Fruit fly (Drosophila melanogaster): ENCODE results near the gene Pi4KIIIalpha.
A peak's percentile ranks its signal among the peaks of the same experiment; 100 is the strongest.

Gene Pi4KIIIalpha

DNA sequence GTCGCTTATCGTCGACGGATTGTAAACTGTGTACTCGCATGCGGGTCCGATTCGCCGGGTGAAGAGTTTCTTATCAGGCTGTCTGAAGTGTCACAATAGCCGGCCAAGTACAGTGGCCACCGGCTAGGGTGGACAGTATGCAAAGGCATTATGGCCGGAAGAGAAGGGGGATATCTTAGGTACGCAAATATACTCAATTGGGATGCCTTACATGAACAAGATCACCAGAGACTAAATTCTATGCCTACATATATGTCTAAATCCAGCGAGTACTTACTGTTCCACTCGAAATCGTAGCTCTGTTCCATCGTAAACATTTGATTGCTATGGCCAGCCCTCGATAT lies 30.9 kb upstream of the Pi4KIIIalpha start:
- peak; percentile 57 for TF ChIP-seq CG1620 (GFP tag; optimal IDR thresholded peaks at IDR 0.05)
- TF ChIP-seq Crg-1 (GFP tag; optimal IDR thresholded peaks at IDR 0.05), result peak; percentile 89
- TF ChIP-seq Mnt (GFP tag; optimal IDR thresholded peaks at IDR 0.05), result peak; percentile 70
- TF ChIP-seq kay (GFP tag; ENCODE audit: borderline replicate concordance), result no peak
- peak; percentile 92 for TF ChIP-seq Hr96 (GFP tag; optimal IDR thresholded peaks at IDR 0.05)
- peak; percentile 81 for TF ChIP-seq pad (GFP tag; optimal IDR thresholded peaks at IDR 0.05)
- TF ChIP-seq ovo (GFP tag; optimal IDR thresholded peaks at IDR 0.05), result no peak
- TF ChIP-seq CG33017 (tag; optimal IDR thresholded peaks at IDR 0.05), result peak; percentile 91
- TF ChIP-seq bab1 (GFP tag; optimal IDR thresholded peaks at IDR 0.05), result peak; percentile 66
- no peak for TF ChIP-seq CG5204 (GFP tag; optimal IDR thresholded peaks at IDR 0.05)
- TF ChIP-seq cnc (optimal IDR thresholded peaks at IDR 0.05), result no peak
- peak; percentile 84 for TF ChIP-seq CG7045 (GFP tag; optimal IDR thresholded peaks at IDR 0.05)
- TF ChIP-seq CG7101 (tag; optimal IDR thresholded peaks at IDR 0.05), result peak; percentile 93
- no peak for TF ChIP-seq toe (GFP tag; optimal IDR thresholded peaks at IDR 0.05)
- TF ChIP-seq cic (GFP tag; optimal IDR thresholded peaks at IDR 0.05), result peak; percentile 43
- TF ChIP-seq CG14711 (tag; optimal IDR thresholded peaks at IDR 0.05), result peak; percentile 90
- peak; percentile 88 for TF ChIP-seq CG11617 (GFP tag; optimal IDR thresholded peaks at IDR 0.05)
- peak; percentile 89 for TF ChIP-seq CG12768 (GFP tag; optimal IDR thresholded peaks at IDR 0.05)
- peak; percentile 57 for TF ChIP-seq tj (GFP tag; optimal IDR thresholded peaks at IDR 0.05)
- peak; percentile 74 for TF ChIP-seq Clk (GFP tag; optimal IDR thresholded peaks at IDR 0.05)

DNA sequence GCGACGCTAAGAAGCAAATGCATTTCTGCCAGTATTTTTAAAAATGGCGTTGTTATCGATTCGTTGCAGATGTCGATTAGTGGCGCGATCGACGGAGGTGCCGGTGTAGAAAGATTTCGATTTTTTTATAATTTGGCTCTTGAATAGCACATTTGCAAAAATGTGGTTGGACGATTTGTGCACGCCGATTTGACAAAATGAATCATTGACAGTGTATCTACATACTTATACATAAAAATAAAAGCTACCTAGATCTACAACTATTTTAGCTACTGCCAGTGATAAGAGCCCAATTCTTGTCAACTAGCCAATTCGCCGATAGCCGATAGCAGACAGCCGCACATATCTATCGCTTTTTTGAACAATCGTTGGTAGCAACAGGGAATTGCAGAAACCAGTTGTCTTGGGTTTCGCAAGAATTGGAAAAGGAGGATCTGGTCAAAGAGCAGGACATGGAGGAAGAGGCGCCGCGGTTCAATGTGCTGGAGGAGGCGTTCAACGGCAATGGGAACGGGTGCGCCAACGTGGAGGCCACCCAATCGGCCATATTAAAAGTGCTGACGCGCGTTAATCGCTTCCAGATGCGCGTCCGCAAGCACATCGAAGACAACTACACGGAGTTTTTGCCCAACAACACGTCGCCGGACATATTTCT lies 20.6 kb upstream of the Pi4KIIIalpha start, which contains the start of the genes Klp3A and Zw10:
Gene Klp3A, minus strand, starts transcription at position 202 of the 655 bp plus-strand sequence.
Gene Zw10, plus strand, starts transcription at position 347 of the 655 bp plus-strand sequence.
- TF ChIP-seq tj (GFP tag; optimal IDR thresholded peaks at IDR 0.05), result peak; percentile 93
- peak; percentile 36 for TF ChIP-seq Mnt (GFP tag; optimal IDR thresholded peaks at IDR 0.05)
- TF ChIP-seq toe (GFP tag; optimal IDR thresholded peaks at IDR 0.05), result no peak
- TF ChIP-seq bab1 (GFP tag; optimal IDR thresholded peaks at IDR 0.05), result peak; percentile 71
- peak; percentile 12 for TF ChIP-seq CG1620 (GFP tag; optimal IDR thresholded peaks at IDR 0.05)
- TF ChIP-seq CG7101 (tag; optimal IDR thresholded peaks at IDR 0.05), result peak; percentile 31
- TF ChIP-seq CG14711 (tag; optimal IDR thresholded peaks at IDR 0.05), result peak; percentile 16
- TF ChIP-seq CG33017 (tag; optimal IDR thresholded peaks at IDR 0.05), result no peak

DNA sequence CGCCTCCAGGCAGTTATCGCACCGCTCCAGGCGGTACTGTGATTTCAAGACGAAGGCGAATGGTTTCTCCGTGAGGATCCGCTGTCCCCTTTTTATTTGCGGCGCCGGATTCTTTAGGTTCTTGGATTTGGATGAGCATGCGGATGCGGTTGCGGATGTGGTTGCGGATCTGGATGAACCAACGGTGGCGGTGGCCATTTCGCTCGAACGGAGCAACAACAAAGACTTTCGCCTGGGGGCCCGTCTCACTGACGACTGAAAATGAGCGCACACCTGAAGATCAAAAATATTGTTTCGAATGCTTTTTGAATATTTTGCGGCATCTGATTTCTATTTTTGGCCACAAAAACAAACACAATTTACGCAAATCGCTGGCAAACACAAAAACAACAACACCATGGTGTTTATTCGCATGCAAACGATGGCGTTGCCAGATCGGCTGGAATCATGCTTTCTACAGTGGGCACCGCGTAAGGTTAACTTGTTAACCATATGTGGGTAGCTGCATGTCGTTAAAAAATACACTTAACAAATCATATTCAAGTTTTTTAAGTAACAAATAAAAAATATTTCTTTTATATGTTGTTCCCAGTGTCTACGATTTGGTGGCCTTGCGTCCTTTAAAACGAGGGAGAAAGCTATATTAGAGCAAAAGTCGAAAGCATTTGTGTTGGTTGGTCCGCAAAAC lies 16.0 kb upstream of the Pi4KIIIalpha start, which contains the start of gene Smyd3:
Gene Smyd3, minus strand, starts transcription at position 407 of the 688 bp plus-strand sequence.
- TF ChIP-seq Hr96 (GFP tag; optimal IDR thresholded peaks at IDR 0.05) (no peak), Crg-1 (GFP tag; optimal IDR thresholded peaks at IDR 0.05) (peak; percentile 57), pad (GFP tag; optimal IDR thresholded peaks at IDR 0.05) (peak; percentile 50), toe (GFP tag; optimal IDR thresholded peaks at IDR 0.05) (peak; percentile 61), CG14711 (tag; optimal IDR thresholded peaks at IDR 0.05) (peak; percentile 62), Mnt (GFP tag; optimal IDR thresholded peaks at IDR 0.05) (peak; percentile 83), CG7101 (tag; optimal IDR thresholded peaks at IDR 0.05) (peak; percentile 61), cnc (optimal IDR thresholded peaks at IDR 0.05) (no peak), bab1 (GFP tag; optimal IDR thresholded peaks at IDR 0.05) (peak; percentile 81), cic (GFP tag; optimal IDR thresholded peaks at IDR 0.05) (peak; percentile 44), CG5204 (GFP tag; optimal IDR thresholded peaks at IDR 0.05) (no peak), CG11617 (GFP tag; optimal IDR thresholded peaks at IDR 0.05) (peak; percentile 74), CG7045 (GFP tag; optimal IDR thresholded peaks at IDR 0.05) (peak; percentile 46), kay (GFP tag; ENCODE audit: borderline replicate concordance) (no peak), CG12768 (GFP tag; optimal IDR thresholded peaks at IDR 0.05) (peak; percentile 68), ovo (GFP tag; optimal IDR thresholded peaks at IDR 0.05) (no peak), Clk (GFP tag; optimal IDR thresholded peaks at IDR 0.05) (peak; percentile 30), CG33017 (tag; optimal IDR thresholded peaks at IDR 0.05) (peak; percentile 77), CG1620 (GFP tag; optimal IDR thresholded peaks at IDR 0.05) (peak; percentile 52), tj (GFP tag; optimal IDR thresholded peaks at IDR 0.05) (peak; percentile 40)

DNA sequence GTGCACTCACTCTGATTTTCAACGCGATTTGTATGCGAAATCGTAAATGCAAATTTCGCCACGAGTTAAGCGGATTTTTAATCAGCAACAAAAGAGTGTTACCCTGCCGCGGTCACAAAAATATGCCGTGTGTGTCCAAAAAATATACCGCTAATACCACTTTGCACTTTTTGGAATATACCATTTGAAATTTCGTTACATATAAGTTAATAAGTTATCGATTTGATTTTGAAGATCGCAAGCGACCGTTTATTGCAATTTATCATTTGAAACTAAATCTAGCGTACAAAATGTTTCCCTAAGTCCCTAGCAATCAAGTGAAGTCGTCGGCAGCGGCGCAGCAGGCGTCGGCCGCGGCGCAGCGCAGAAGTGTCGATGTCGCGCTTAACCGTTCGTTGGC lies 14.4 kb upstream of the Pi4KIIIalpha start, which contains the start of gene eIF3g1:
Gene eIF3g1, minus strand, starts transcription at position 101 of the 400 bp plus-strand sequence.
- peak; percentile 22 for TF ChIP-seq Mnt (GFP tag; optimal IDR thresholded peaks at IDR 0.05)

DNA sequence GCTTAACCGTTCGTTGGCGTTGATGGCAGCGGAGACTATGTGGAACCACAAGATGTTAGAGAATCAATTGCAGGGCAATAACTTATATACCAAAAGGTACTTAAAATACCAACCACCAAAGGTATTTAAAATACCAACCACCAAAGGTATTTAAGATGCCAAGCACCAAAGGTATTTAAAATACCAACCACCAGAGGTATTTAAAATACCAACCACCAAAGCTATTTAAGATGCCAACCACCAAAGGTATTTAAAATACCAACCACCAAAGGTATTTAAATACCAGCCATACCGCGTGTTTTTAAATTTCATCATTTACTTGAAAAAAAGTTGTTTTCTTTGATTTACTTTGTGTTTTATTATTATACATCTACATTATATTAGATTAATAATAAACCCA lies 7.2 kb upstream of the Pi4KIIIalpha start:
- TF ChIP-seq Crg-1 (GFP tag; optimal IDR thresholded peaks at IDR 0.05) (no peak), CG14711 (tag; optimal IDR thresholded peaks at IDR 0.05) (no peak), Clk (GFP tag; optimal IDR thresholded peaks at IDR 0.05) (no peak), ovo (GFP tag; optimal IDR thresholded peaks at IDR 0.05) (no peak), pad (GFP tag; optimal IDR thresholded peaks at IDR 0.05) (no peak), CG33017 (tag; optimal IDR thresholded peaks at IDR 0.05) (no peak), Hr96 (GFP tag; optimal IDR thresholded peaks at IDR 0.05) (no peak), cnc (optimal IDR thresholded peaks at IDR 0.05) (no peak), CG7101 (tag; optimal IDR thresholded peaks at IDR 0.05) (no peak), kay (GFP tag; ENCODE audit: borderline replicate concordance) (no peak), cic (GFP tag; optimal IDR thresholded peaks at IDR 0.05) (no peak), toe (GFP tag; optimal IDR thresholded peaks at IDR 0.05) (no peak), CG5204 (GFP tag; optimal IDR thresholded peaks at IDR 0.05) (no peak), CG7045 (GFP tag; optimal IDR thresholded peaks at IDR 0.05) (no peak), CG1620 (GFP tag; optimal IDR thresholded peaks at IDR 0.05) (no peak), tj (GFP tag; optimal IDR thresholded peaks at IDR 0.05) (no peak), bab1 (GFP tag; optimal IDR thresholded peaks at IDR 0.05) (no peak), CG11617 (GFP tag; optimal IDR thresholded peaks at IDR 0.05) (no peak)
